Worm (Caenorhabditis elegans): ENCODE data around the gene egl-23.

DNA sequence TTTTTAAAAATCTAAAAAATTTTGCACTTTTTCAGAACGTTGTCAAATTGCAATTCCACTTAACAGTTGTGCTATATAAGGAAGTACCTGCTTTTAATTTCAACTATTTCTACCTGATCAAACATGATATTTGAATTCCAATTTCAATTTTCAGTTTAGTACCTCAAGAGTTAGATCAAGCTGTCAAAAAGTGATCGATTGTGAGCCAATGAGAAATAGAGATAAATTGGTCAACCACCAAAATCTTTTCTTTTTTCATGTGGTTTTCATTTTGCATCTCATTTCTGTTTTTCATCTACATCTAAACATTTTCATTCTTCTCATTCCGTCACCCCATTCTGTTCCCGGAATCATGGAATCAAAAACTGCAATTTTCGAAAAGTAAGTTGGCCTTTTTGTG, at the start of gene egl-23:
- TF ChIP-seq ceh-45 (GFP tag; IDR thresholded peaks at IDR 0.05) (no peak), ttx-3 (tag; optimal IDR thresholded peaks at IDR 0.05) (no peak), gmeb-2 (tag; optimal IDR thresholded peaks at IDR 0.05) (no peak), ceh-24 (tag; optimal IDR thresholded peaks at IDR 0.05) (no peak), ceh-31 (tag; optimal IDR thresholded peaks at IDR 0.05) (no peak), pag-3 (tag; optimal IDR thresholded peaks at IDR 0.05; ENCODE audit: borderline replicate concordance) (no peak), nhr-11 (tag; optimal IDR thresholded peaks at IDR 0.05) (no peak), unc-3 (GFP tag; conservative IDR thresholded peaks at IDR 0.05) (no peak), unc-3 (tag; optimal IDR thresholded peaks at IDR 0.05) (no peak), F13H6.1 (tag; optimal IDR thresholded peaks at IDR 0.05) (no peak), hlh-8 (tag; optimal IDR thresholded peaks at IDR 0.05) (no peak)

All from whole organism, late embryonic.